Fruit fly (Drosophila melanogaster) whole organism, embryonic: ENCODE results near the gene CG3009.

Experiments used
- ATbp ChIP-seq: fragments of 200-800 bp; sonication (Bioruptor generic); optimal IDR thresholded peaks from 2 replicates; lab custom pipeline; 2017; ENCODE audit warnings: missing biosample characterization, mild to moderate bottlenecking, missing genetic modification characterization, missing genetic modification reagents
- Antp ChIP-seq: fragments of 200-800 bp; sonication (Bioruptor generic); optimal IDR thresholded peaks from 3 replicates; lab custom pipeline; 2016; ENCODE audit warnings: missing biosample characterization, missing genetic modification characterization
- Atf3 ChIP-seq: fragments of 200-800 bp; sonication (Bioruptor generic); optimal IDR thresholded peaks from 3 replicates; lab custom pipeline; 2016; ENCODE audit warnings: missing biosample characterization, missing genetic modification characterization
- BEAF-32 ChIP-seq: fragments of 200-800 bp; sonication (Bioruptor generic); optimal IDR thresholded peaks from 3 replicates; lab custom pipeline; 2017; ENCODE audit warnings: missing biosample characterization, missing genetic modification characterization, mild to moderate bottlenecking, moderate library complexity, missing genetic modification reagents
- CG11504 ChIP-seq: fragments of 200-800 bp; sonication (Bioruptor generic); optimal IDR thresholded peaks from 3 replicates; lab custom pipeline; 2019; ENCODE audit warnings: missing biosample characterization, mild to moderate bottlenecking, missing genetic modification characterization, moderate library complexity
- CG11695 ChIP-seq: fragments of 200-800 bp; sonication (Bioruptor generic); IDR thresholded peaks from 3 replicates; pipeline ENCODE4 v1.3.6; 2022; ENCODE audit warnings: missing biosample characterization, missing genetic modification characterization
- CG1233 ChIP-seq: fragments of 200-800 bp; sonication (Bioruptor generic); optimal IDR thresholded peaks from 4 replicates; lab custom pipeline; 2018; ENCODE audit warnings: missing biosample characterization, mild to moderate bottlenecking, missing genetic modification characterization
- CG2678 ChIP-seq: fragments of 200-800 bp; sonication (Bioruptor generic); optimal IDR thresholded peaks from 3 replicates; lab custom pipeline; 2019; ENCODE audit warnings: missing biosample characterization, mild to moderate bottlenecking, missing genetic modification characterization, moderate library complexity
- CG4404 ChIP-seq: fragments of 200-800 bp; sonication (Bioruptor generic); IDR thresholded peaks from 2 replicates; pipeline ENCODE4 v1.3.6; 2022; ENCODE audit warnings: missing biosample characterization, missing genetic modification characterization
- CG4820 ChIP-seq: fragments of 200-800 bp; sonication (Bioruptor generic); optimal IDR thresholded peaks from 3 replicates; lab custom pipeline; 2016; ENCODE audit warnings: missing biosample characterization, missing genetic modification characterization
- CG6272 ChIP-seq: fragments of 200-800 bp; sonication (Bioruptor generic); IDR thresholded peaks from 2 replicates; pipeline ENCODE4 v1.3.6; 2022; ENCODE audit warnings: missing biosample characterization, missing genetic modification characterization
- CG8388 ChIP-seq: fragments of 200-800 bp; sonication (Bioruptor generic); optimal IDR thresholded peaks from 2 replicates; lab custom pipeline; 2019; ENCODE audit warnings: missing biosample characterization, mild to moderate bottlenecking, missing genetic modification characterization, moderate library complexity
- CG8924 ChIP-seq: fragments of 200-800 bp; optimal IDR thresholded peaks from 3 replicates; lab custom pipeline; 2019; ENCODE audit warnings: missing biosample characterization, mild to moderate bottlenecking, missing genetic modification characterization, moderate library complexity
- CG9609 ChIP-seq: fragments of 200-800 bp; sonication (Bioruptor generic); optimal IDR thresholded peaks from 3 replicates; lab custom pipeline; 2016; ENCODE audit warnings: missing biosample characterization, missing genetic modification characterization
- E2f1 ChIP-seq: fragments of 200-800 bp; sonication (Bioruptor generic); IDR thresholded peaks from 2 replicates; pipeline ENCODE4 v1.3.6; 2022; ENCODE audit warnings: missing biosample characterization, missing genetic modification characterization
- Ets65A ChIP-seq: fragments of 200-800 bp; sonication (Bioruptor generic); peaks from one replicate; lab custom pipeline; 2016; ENCODE audit warnings: missing biosample characterization, missing genetic modification characterization
- Fer2 ChIP-seq: fragments of 200-800 bp; sonication (Bioruptor generic); optimal IDR thresholded peaks from 2 replicates; lab custom pipeline; 2018; ENCODE audit warnings: missing biosample characterization, mild to moderate bottlenecking, missing genetic modification characterization, moderate library complexity
- HLH54F ChIP-seq: fragments of 200-800 bp; sonication (Bioruptor generic); optimal IDR thresholded peaks from 3 replicates; lab custom pipeline; 2016; ENCODE audit warnings: missing biosample characterization, missing genetic modification characterization
- Hand ChIP-seq: fragments of 200-800 bp; sonication (Bioruptor generic); optimal IDR thresholded peaks from 2 replicates; lab custom pipeline; 2017; ENCODE audit warnings: mild to moderate bottlenecking, missing biosample characterization, missing genetic modification reagents, missing genetic modification characterization
- Kr ChIP-seq: fragments of 200-800 bp; sonication (Bioruptor generic); optimal IDR thresholded peaks from 2 replicates; lab custom pipeline; 2017; ENCODE audit warnings: missing biosample characterization, mild to moderate bottlenecking, missing genetic modification characterization
- Lhr ChIP-seq: fragments of 200-800 bp; sonication (Bioruptor generic); optimal IDR thresholded peaks from 3 replicates; lab custom pipeline; 2017; ENCODE audit warnings: mild to moderate bottlenecking, missing biosample characterization, missing genetic modification reagents, missing genetic modification characterization
- Lpt ChIP-seq: fragments of >200 bp; optimal IDR thresholded peaks from 2 replicates; lab custom pipeline; 2018; ENCODE audit warnings: missing biosample characterization, missing genetic modification characterization
- MESR4 ChIP-seq: fragments of 200-800 bp; sonication (Bioruptor generic); optimal IDR thresholded peaks from 2 replicates; lab custom pipeline; 2018; ENCODE audit warnings: missing biosample characterization, mild to moderate bottlenecking, missing genetic modification characterization, moderate library complexity
- MTF-1 ChIP-seq: fragments of 200-800 bp; sonication (Bioruptor generic); optimal IDR thresholded peaks from 2 replicates; lab custom pipeline; 2018; ENCODE audit warnings: missing biosample characterization, mild to moderate bottlenecking, missing genetic modification characterization, borderline replicate concordance
- NC2α ChIP-seq: fragments of 200-800 bp; sonication (Bioruptor generic); optimal IDR thresholded peaks from 2 replicates; lab custom pipeline; 2016; ENCODE audit warnings: missing biosample characterization, missing genetic modification characterization
- NC2β ChIP-seq: fragments of 200-800 bp; sonication (Bioruptor generic); optimal IDR thresholded peaks from 2 replicates; lab custom pipeline; 2016; ENCODE audit warnings: missing biosample characterization, missing genetic modification characterization
- Nf-YC ChIP-seq: fragments of 200-800 bp; optimal IDR thresholded peaks from 3 replicates; lab custom pipeline; 2019; ENCODE audit warnings: missing biosample characterization, mild to moderate bottlenecking, missing genetic modification characterization, moderate library complexity
- Oli ChIP-seq: fragments of 200-800 bp; sonication (Bioruptor generic); optimal IDR thresholded peaks from 2 replicates; lab custom pipeline; 2018; ENCODE audit warnings: missing biosample characterization, mild to moderate bottlenecking, missing genetic modification characterization, moderate library complexity
- Sin3A ChIP-seq: fragments of >200 bp; optimal IDR thresholded peaks from 2 replicates; lab custom pipeline; 2018
- Vsx1 ChIP-seq: fragments of 200-800 bp; sonication (Bioruptor generic); optimal IDR thresholded peaks from 2 replicates; lab custom pipeline; 2017; ENCODE audit warnings: missing biosample characterization, mild to moderate bottlenecking, missing genetic modification characterization, missing genetic modification reagents
- YL-1 ChIP-seq: fragments of 200-800 bp; sonication (Bioruptor generic); optimal IDR thresholded peaks from 3 replicates; lab custom pipeline; 2017; ENCODE audit warnings: missing biosample characterization, mild to moderate bottlenecking, missing genetic modification characterization
- ac ChIP-seq: fragments of 200-800 bp; sonication (Bioruptor generic); optimal IDR thresholded peaks from 3 replicates; lab custom pipeline; 2017; ENCODE audit warnings: missing biosample characterization, mild to moderate bottlenecking, missing genetic modification characterization
- ara ChIP-seq: fragments of 200-800 bp; sonication (Bioruptor generic); IDR thresholded peaks from 2 replicates; pipeline ENCODE4 v1.3.6; 2022; ENCODE audit warnings: missing biosample characterization, missing genetic modification characterization
- ato ChIP-seq: fragments of 200-800 bp; sonication (Bioruptor generic); IDR thresholded peaks from 2 replicates; pipeline ENCODE4 v1.3.6; 2022; ENCODE audit warnings: missing biosample characterization, missing genetic modification characterization; ENCODE audit not compliant: partially characterized antibody
- bbx ChIP-seq: fragments of 200-800 bp; sonication (Bioruptor generic); IDR thresholded peaks from 2 replicates; pipeline ENCODE4 v1.3.6; 2022; ENCODE audit warnings: missing biosample characterization, missing genetic modification characterization; ENCODE audit not compliant: partially characterized antibody
- croc ChIP-seq: fragments of 200-800 bp; sonication (Bioruptor generic); conservative IDR thresholded peaks from 3 replicates; pipeline ENCODE4 v1.3.6; 2022; ENCODE audit warnings: missing biosample characterization, missing genetic modification characterization
- cwo ChIP-seq: fragments of 200-800 bp; sonication (Bioruptor generic); optimal IDR thresholded peaks from 3 replicates; lab custom pipeline; 2017; ENCODE audit warnings: missing biosample characterization, missing genetic modification characterization, mild to moderate bottlenecking, moderate library complexity, missing genetic modification reagents
- dm ChIP-seq: fragments of 200-800 bp; sonication (Bioruptor generic); optimal IDR thresholded peaks from 3 replicates; lab custom pipeline; 2016; ENCODE audit warnings: missing biosample characterization, missing genetic modification characterization
- gcm2 ChIP-seq: fragments of 200-800 bp; sonication (Bioruptor generic); optimal IDR thresholded peaks from 2 replicates; lab custom pipeline; 2016; ENCODE audit warnings: missing biosample characterization, missing genetic modification characterization
- grau ChIP-seq: fragments of 200-800 bp; optimal IDR thresholded peaks from 3 replicates; lab custom pipeline; 2019; ENCODE audit warnings: missing biosample characterization, mild to moderate bottlenecking, missing genetic modification characterization, moderate library complexity
- jigr1 ChIP-seq: fragments of 200-800 bp; sonication (Bioruptor generic); IDR thresholded peaks from 3 replicates; pipeline ENCODE4 v1.3.6; 2022; ENCODE audit warnings: missing biosample characterization, missing genetic modification characterization
- jumu ChIP-seq: fragments of 200-800 bp; sonication (Bioruptor generic); optimal IDR thresholded peaks from 3 replicates; lab custom pipeline; 2016; ENCODE audit warnings: missing biosample characterization, missing genetic modification characterization
- onecut ChIP-seq: fragments of 200-800 bp; sonication (Bioruptor generic); IDR thresholded peaks from 2 replicates; pipeline ENCODE4 v1.3.6; 2022; ENCODE audit warnings: missing biosample characterization, missing genetic modification characterization
- pnt ChIP-seq: fragments of 200-800 bp; sonication (Bioruptor generic); optimal IDR thresholded peaks from 3 replicates; lab custom pipeline; 2016; ENCODE audit warnings: missing biosample characterization, missing genetic modification characterization
- pum ChIP-seq: fragments of 200-800 bp; sonication (Bioruptor generic); optimal IDR thresholded peaks from 2 replicates; lab custom pipeline; 2016; ENCODE audit warnings: missing biosample characterization, missing genetic modification characterization
- repo ChIP-seq: fragments of 200-800 bp; sonication (Bioruptor generic); optimal IDR thresholded peaks from 2 replicates; lab custom pipeline; 2016; ENCODE audit warnings: missing biosample characterization, missing genetic modification characterization
- salm ChIP-seq: fragments of 200-800 bp; sonication (Bioruptor generic); optimal IDR thresholded peaks from 2 replicates; lab custom pipeline; 2018; ENCODE audit warnings: missing biosample characterization, mild to moderate bottlenecking, missing genetic modification characterization
- tll ChIP-seq, 2 experiments: fragments of 200-800 bp in 1 of 2; fragments of >200 bp in 1 of 2; sonication (Bioruptor generic) in 1 of 2; optimal IDR thresholded peaks; 2 replicates each; lab custom pipeline; 2017 to 2019; ENCODE audit warnings: missing biosample characterization in 2 of 2, missing genetic modification characterization in 2 of 2, mild to moderate bottlenecking in 1 of 2, moderate library complexity in 1 of 2
- z ChIP-seq: fragments of 200-800 bp; sonication (Bioruptor generic); IDR thresholded peaks from 3 replicates; pipeline ENCODE4 v1.3.6; 2022; ENCODE audit warnings: missing biosample characterization, missing genetic modification characterization
- zf30C ChIP-seq: fragments of 200-800 bp; sonication (Bioruptor generic); optimal IDR thresholded peaks from 3 replicates; lab custom pipeline; 2018; ENCODE audit warnings: missing biosample characterization, mild to moderate bottlenecking, missing genetic modification characterization

The CG3009 gene

dm6 chrX:4666650-4667360 lies at the start of gene CG3009 (continued):
- TF ChIP-seq BEAF-32 (GFP tag; lab: Kevin White, UChicago) (peak; percentile 27), Hand (GFP tag; lab: Kevin White, UChicago) (peak; percentile 97), ara (GFP tag; lab: Robert Waterston, UW) (peak; percentile 94), grau (tag; lab: Kevin White, UChicago) (peak; percentile 96), salm (peak; percentile 92), Atf3 (GFP tag; lab: Kevin White, UChicago) (peak; percentile 96), E2f1 (peak; percentile 97), Lhr (GFP tag; lab: Kevin White, UChicago) (peak; percentile 88), NC2α (GFP tag; lab: Kevin White, UChicago) (peak; percentile 92), cwo (GFP tag; lab: Kevin White, UChicago) (peak; percentile 96), HLH54F (GFP tag; lab: Kevin White, UChicago) (peak; percentile 98), pum (GFP tag; lab: Kevin White, UChicago) (peak; percentile 98), CG8924 (tag; lab: Kevin White, UChicago) (peak; percentile 97), Vsx1 (GFP tag; lab: Kevin White, UChicago) (peak; percentile 92), Oli (peak; percentile 97), dm (peak; percentile 92), Lpt (GFP tag; lab: Kevin White, UChicago) (no peak), Nf-YC (tag; lab: Kevin White, UChicago) (peak; percentile 92), MTF-1 (GFP tag; lab: Kevin White, UChicago) (peak; percentile 94), CG2678 (tag; lab: Kevin White, UChicago) (peak; percentile 98), onecut (GFP tag; lab: Robert Waterston, UW) (peak; percentile 93), ato (GFP tag; lab: Robert Waterston, UW) (no peak), CG4404 (GFP tag; lab: Robert Waterston, UW) (peak; percentile 94), Ets65A (GFP tag; lab: Kevin White, UChicago) (peak; percentile 99), NC2β (GFP tag; lab: Kevin White, UChicago) (peak; percentile 95), zf30C (peak; percentile 16), CG9609 (GFP tag; lab: Kevin White, UChicago) (peak; percentile 98), pnt (peak; percentile 97), bbx (GFP tag; lab: Robert Waterston, UW) (no peak), CG4820 (peak; percentile 94), Kr (GFP tag; lab: Kevin White, UChicago) (no peak), ac (GFP tag; lab: Kevin White, UChicago) (peak; percentile 75), ATbp (GFP tag; lab: Kevin White, UChicago) (peak; percentile 98), gcm2 (GFP tag; lab: Kevin White, UChicago) (peak; percentile 95), CG11504 (tag; lab: Kevin White, UChicago) (peak; percentile 96), MESR4 (GFP tag; lab: Kevin White, UChicago) (peak; percentile 69), Fer2 (tag; lab: Kevin White, UChicago) (peak; percentile 95), Sin3A (no peak), tll (GFP tag; optimal IDR thresholded peaks at IDR 0.05; lab: Kevin White, UChicago) (peak in 1 of 2 experiments; percentile 5), Antp (GFP tag; lab: Kevin White, UChicago) (peak; percentile 99), CG8388 (GFP tag; lab: Kevin White, UChicago) (peak; percentile 94), CG6272 (GFP tag; lab: Robert Waterston, UW) (peak; percentile 96), CG11695 (GFP tag; lab: Robert Waterston, UW) (peak; percentile 98), croc (GFP tag; lab: Robert Waterston, UW) (peak; percentile 93), jigr1 (GFP tag; lab: Robert Waterston, UW) (peak; percentile 95), jumu (GFP tag; lab: Kevin White, UChicago) (peak; percentile 98), YL-1 (peak; percentile 95), z (GFP tag; lab: Robert Waterston, UW) (peak; percentile 77), CG1233 (GFP tag; lab: Kevin White, UChicago) (peak; percentile 95), repo (GFP tag; lab: Kevin White, UChicago) (peak; percentile 97)
